Fruit fly (Drosophila melanogaster) whole organism: ENCODE data around the gene CG13937.

Experiments
- CG8478 ChIP-seq: fragments of >200 bp; optimal IDR thresholded peaks from 2 replicates; lab custom pipeline; 2018; ENCODE audit warnings: inconsistent platforms
- Dll ChIP-seq: fragments of >200 bp; optimal IDR thresholded peaks from 2 replicates; lab custom pipeline; 2017
- pan ChIP-seq: fragments of >200 bp; optimal IDR thresholded peaks from 2 replicates; lab custom pipeline; 2017
- usp ChIP-seq: fragments of >200 bp; optimal IDR thresholded peaks from 2 replicates; lab custom pipeline; 2017; ENCODE audit warnings: missing biosample characterization, missing genetic modification characterization, mixed read lengths

DNA sequence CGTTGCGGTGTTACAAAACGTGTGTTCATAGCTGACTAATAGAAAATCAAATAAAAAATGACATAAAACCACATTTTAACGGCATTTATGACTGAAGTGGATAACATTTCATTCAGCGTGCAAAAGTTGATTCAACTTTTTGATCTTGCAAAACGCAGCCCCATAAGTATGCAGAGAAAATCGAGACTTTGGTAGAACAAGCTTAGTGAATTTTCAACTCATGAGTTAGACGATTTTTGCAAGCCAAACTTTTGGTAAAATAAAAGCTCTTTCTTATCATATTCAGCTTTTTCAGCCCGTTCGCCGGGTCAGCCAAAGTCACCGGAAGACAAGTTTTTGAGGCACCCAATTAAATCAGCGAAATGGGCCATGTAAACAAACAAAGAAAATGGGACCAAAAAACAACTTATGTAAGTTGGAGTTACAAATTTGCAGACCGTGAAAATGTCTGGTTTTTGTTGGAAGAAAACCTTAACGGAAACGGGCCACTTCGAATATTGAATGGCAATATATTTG is 51.0 kb downstream of the CG13937 start, which contains the start of gene Cpr62Ba:
- TF ChIP-seq pan (lab: Kevin White, UChicago) (no peak), usp (GFP tag; lab: Kevin White, UChicago) (no peak), Dll (lab: Kevin White, UChicago) (no peak), CG8478 (no peak)
